Worm (Caenorhabditis elegans) whole organism, L1 larva: Measurements from ENCODE around the gene cyp-33C11.

Experiments
- C16A3.4 ChIP-seq: fragments of 150-350 bp; optimal IDR thresholded peaks from 2 replicates; lab custom pipeline; 2014; ENCODE audit warnings: missing biosample characterization, missing genetic modification characterization
- F16B12.6 ChIP-seq: fragments of 150-350 bp; optimal IDR thresholded peaks from 2 replicates; lab custom pipeline; 2014; ENCODE audit warnings: missing biosample characterization, missing genetic modification characterization
- alr-1 ChIP-seq: fragments of 200-800 bp; sonication (Bioruptor generic); optimal IDR thresholded peaks from 2 replicates; lab custom pipeline; 2018; ENCODE audit warnings: borderline replicate concordance, mild to moderate bottlenecking, missing genetic modification characterization, missing compliant biosample characterization
- ama-1 ChIP-seq: fragments of 150-350 bp; optimal IDR thresholded peaks from 2 replicates; lab custom pipeline; 2014
- blmp-1 ChIP-seq: fragments of 150-350 bp; optimal IDR thresholded peaks from 2 replicates; lab custom pipeline; 2014; ENCODE audit warnings: missing biosample characterization, missing genetic modification characterization
- ceh-63 ChIP-seq: fragments of 200-800 bp; sonication (Bioruptor generic); optimal IDR thresholded peaks from 2 replicates; lab custom pipeline; 2018; ENCODE audit warnings: mild to moderate bottlenecking, missing genetic modification characterization, missing compliant biosample characterization
- ceh-8 ChIP-seq: fragments of 200-800 bp; sonication (Bioruptor generic); optimal IDR thresholded peaks from 2 replicates; lab custom pipeline; 2018; ENCODE audit warnings: mild to moderate bottlenecking, missing genetic modification characterization, moderate library complexity, missing compliant biosample characterization
- ceh-88 ChIP-seq: fragments of 200-800 bp; sonication (Bioruptor generic); IDR thresholded peaks from 2 replicates; pipeline ENCODE4 v1.3.6; 2022; ENCODE audit warnings: missing genetic modification characterization, missing compliant biosample characterization
- ceh-90 ChIP-seq: sonication (generic microtip); optimal IDR thresholded peaks from 2 replicates; lab custom pipeline; 2016; ENCODE audit warnings: missing genetic modification characterization, missing compliant biosample characterization
- dpl-1 ChIP-seq, 3 experiments: fragments of 150-350 bp in 2 of 3; sonication (generic microtip) in 1 of 3; optimal IDR thresholded peaks; 2 replicates each; lab custom pipeline; 2014 to 2017; ENCODE audit warnings: missing biosample characterization in 3 of 3, missing genetic modification characterization in 3 of 3, missing genetic modification reagents in 3 of 3
- dsc-1 ChIP-seq: sonication (generic microtip); optimal IDR thresholded peaks from 2 replicates; lab custom pipeline; 2016; ENCODE audit warnings: mild to moderate bottlenecking, missing genetic modification characterization, missing compliant biosample characterization
- efl-1 ChIP-seq, 4 experiments: fragments of 150-350 bp; optimal IDR thresholded peaks in 3 of 4; peaks in 1 of 4; 1 replicate in 1 of 4; 2 replicates in 3 of 4; lab custom pipeline; 2014; ENCODE audit warnings: missing biosample characterization in 2 of 4, missing genetic modification characterization in 2 of 4, missing genetic modification reagents in 2 of 4
- egl-13 ChIP-seq: sonication (generic microtip); optimal IDR thresholded peaks from 2 replicates; lab custom pipeline; 2016; ENCODE audit warnings: missing genotype, missing genetic modification reagents, missing genetic modification characterization, missing compliant biosample characterization
- elt-2 ChIP-seq: sonication (generic microtip); optimal IDR thresholded peaks from 2 replicates; lab custom pipeline; 2016; ENCODE audit warnings: missing genetic modification characterization, mild to moderate bottlenecking, inconsistent platforms, missing compliant biosample characterization, missing genetic modification reagents
- elt-3 ChIP-seq, 6 experiments: fragments of 150-350 bp in 1 of 6; sonication (generic microtip); optimal IDR thresholded peaks; 2 replicates each; lab custom pipeline; 2017 to 2018; ENCODE audit warnings: missing biosample characterization in 6 of 6, missing genetic modification characterization in 6 of 6, inconsistent platforms in 1 of 6
- fos-1 ChIP-seq: fragments of 150-350 bp; optimal IDR thresholded peaks from 2 replicates; lab custom pipeline; 2014; ENCODE audit warnings: missing biosample characterization, missing genetic modification characterization
- hlh-17 ChIP-seq: fragments of 200-800 bp; sonication (Bioruptor generic); optimal IDR thresholded peaks from 2 replicates; lab custom pipeline; 2018; ENCODE audit warnings: missing genetic modification characterization, mild to moderate bottlenecking, missing compliant biosample characterization, moderate library complexity, borderline replicate concordance
- irx-1 ChIP-seq: sonication (generic microtip); optimal IDR thresholded peaks from 2 replicates; lab custom pipeline; 2016; ENCODE audit warnings: missing genetic modification characterization, missing compliant biosample characterization
- jun-1 ChIP-seq: fragments of 150-350 bp; optimal IDR thresholded peaks from 2 replicates; lab custom pipeline; 2014; ENCODE audit warnings: missing biosample characterization, missing genetic modification reagents, missing genetic modification characterization
- lin-13 ChIP-seq: fragments of 150-350 bp; optimal IDR thresholded peaks from 2 replicates; lab custom pipeline; 2014; ENCODE audit warnings: missing biosample characterization, missing genetic modification reagents, missing genetic modification characterization
- lin-14 ChIP-seq: fragments of 200-800 bp; sonication (Bioruptor generic); optimal IDR thresholded peaks from 2 replicates; lab custom pipeline; 2018; ENCODE audit warnings: mild to moderate bottlenecking, missing genetic modification characterization, moderate library complexity, missing compliant biosample characterization
- lin-15B ChIP-seq: fragments of 150-350 bp; sonication (generic microtip); optimal IDR thresholded peaks from 3 replicates; lab custom pipeline; 2014; ENCODE audit warnings: missing biosample characterization, missing genetic modification characterization
- lir-3 ChIP-seq: sonication (generic microtip); optimal IDR thresholded peaks from 2 replicates; lab custom pipeline; 2016; ENCODE audit warnings: mild to moderate bottlenecking, missing genetic modification characterization, moderate library complexity, missing compliant biosample characterization; ENCODE audit not compliant: poor library complexity
- lsy-2 ChIP-seq, 2 experiments: fragments of 150-350 bp; optimal IDR thresholded peaks; 2 replicates each; lab custom pipeline; 2014; ENCODE audit warnings: missing biosample characterization in 2 of 2, missing genetic modification characterization in 2 of 2
- mep-1 ChIP-seq: fragments of 150-350 bp; optimal IDR thresholded peaks from 2 replicates; lab custom pipeline; 2014; ENCODE audit warnings: missing biosample characterization, missing genetic modification characterization
- nhr-19 ChIP-seq: fragments of 200-800 bp; sonication (Bioruptor generic); conservative IDR thresholded peaks from 2 replicates; pipeline ENCODE4 v1.3.6; 2022; ENCODE audit warnings: missing genetic modification characterization, missing compliant biosample characterization
- nhr-20 ChIP-seq: sonication (generic microtip); optimal IDR thresholded peaks from 2 replicates; lab custom pipeline; 2016; ENCODE audit warnings: mild to moderate bottlenecking, missing genetic modification characterization, missing compliant biosample characterization
- nhr-47 ChIP-seq: sonication (generic microtip); optimal IDR thresholded peaks from 2 replicates; lab custom pipeline; 2016; ENCODE audit warnings: mild to moderate bottlenecking, missing genetic modification characterization, moderate library complexity, missing compliant biosample characterization
- nhr-71 ChIP-seq: sonication (generic microtip); optimal IDR thresholded peaks from 2 replicates; lab custom pipeline; 2016; ENCODE audit warnings: mild to moderate bottlenecking, missing genetic modification characterization, moderate library complexity, missing compliant biosample characterization
- nhr-76 ChIP-seq: sonication (generic microtip); optimal IDR thresholded peaks from 2 replicates; lab custom pipeline; 2017; ENCODE audit warnings: missing biosample characterization, missing genetic modification characterization
- nhr-84 ChIP-seq: sonication (generic microtip); optimal IDR thresholded peaks from 2 replicates; lab custom pipeline; 2017; ENCODE audit warnings: missing biosample characterization, missing genetic modification characterization
- nhr-85 ChIP-seq: sonication (generic microtip); peaks from one replicate; lab custom pipeline; 2016; ENCODE audit warnings: missing genetic modification characterization, inconsistent platforms, missing compliant biosample characterization
- nhr-90 ChIP-seq: sonication (generic microtip); optimal IDR thresholded peaks from 2 replicates; lab custom pipeline; 2016; ENCODE audit warnings: mild to moderate bottlenecking, missing genetic modification characterization, missing compliant biosample characterization; ENCODE audit not compliant: poor library complexity
- pax-3 ChIP-seq: fragments of 200-800 bp; sonication (Bioruptor generic); optimal IDR thresholded peaks from 2 replicates; lab custom pipeline; 2018; ENCODE audit warnings: mild to moderate bottlenecking, missing genetic modification characterization, moderate library complexity, missing compliant biosample characterization
- rnt-1 ChIP-seq: sonication (generic microtip); optimal IDR thresholded peaks from 2 replicates; lab custom pipeline; 2016; ENCODE audit warnings: mild to moderate bottlenecking, missing genetic modification characterization, moderate library complexity, missing compliant biosample characterization
- skn-1 ChIP-seq: fragments of 150-350 bp; optimal IDR thresholded peaks from 2 replicates; lab custom pipeline; 2014; ENCODE audit warnings: missing biosample characterization, missing genetic modification characterization
- snu-23 ChIP-seq: sonication (generic microtip); optimal IDR thresholded peaks from 2 replicates; lab custom pipeline; 2016; ENCODE audit warnings: missing genetic modification characterization, missing compliant biosample characterization
- sptf-1 ChIP-seq: fragments of 150-350 bp; optimal IDR thresholded peaks from 2 replicates; lab custom pipeline; 2014; ENCODE audit warnings: missing biosample characterization, missing genetic modification characterization
- unc-130 ChIP-seq: fragments of 150-350 bp; optimal IDR thresholded peaks from 2 replicates; lab custom pipeline; 2017; ENCODE audit warnings: missing biosample characterization, missing genetic modification characterization, inconsistent platforms
- unc-30 ChIP-seq: sonication (generic microtip); optimal IDR thresholded peaks from 2 replicates; lab custom pipeline; 2017; ENCODE audit warnings: missing biosample characterization, missing genetic modification characterization
- unc-86 ChIP-seq: sonication (generic microtip); optimal IDR thresholded peaks from 2 replicates; lab custom pipeline; 2016; ENCODE audit warnings: missing genetic modification characterization, missing compliant biosample characterization
- unc-98 ChIP-seq: fragments of 200-800 bp; sonication (Bioruptor generic); IDR thresholded peaks from 2 replicates; pipeline ENCODE4 v1.3.6; 2022; ENCODE audit warnings: missing genetic modification characterization, missing compliant biosample characterization
- vab-15 ChIP-seq: sonication (generic microtip); optimal IDR thresholded peaks from 2 replicates; lab custom pipeline; 2017; ENCODE audit warnings: missing genotype, mild to moderate bottlenecking, missing genetic modification characterization, missing compliant biosample characterization
- ztf-4 ChIP-seq: fragments of 150-350 bp; optimal IDR thresholded peaks from 2 replicates; lab custom pipeline; 2014; ENCODE audit warnings: missing biosample characterization, missing genetic modification characterization

The cyp-33C11 gene

ce11 chrV:727484-728351 is 14.9 kb upstream of the cyp-33C11 start, which contains the start of the genes icl-1 and srh-2 (continued):
- TF ChIP-seq efl-1 (optimal IDR thresholded peaks at IDR 0.05; lab: Kevin White, UChicago) (peak; percentile 40 to 49), efl-1 (GFP tag; optimal IDR thresholded peaks at IDR 0.05 in 1 of 2; lab: Kevin White, UChicago) (peak in 1 of 2 experiments; percentile 91), ceh-8 (GFP tag; lab: Kevin White, UChicago) (no peak), C16A3.4 (peak; percentile 74), unc-98 (GFP tag; lab: Robert Waterston, UW) (no peak), vab-15 (tag; lab: Kevin White, UChicago) (peak; percentile 52), ceh-88 (GFP tag; lab: Robert Waterston, UW) (peak; percentile 67), nhr-47 (tag; lab: Kevin White, UChicago) (peak; percentile 59), lir-3 (tag; lab: Kevin White, UChicago) (peak; percentile 69), nhr-84 (tag; lab: Kevin White, UChicago) (no peak), dpl-1 (GFP tag; optimal IDR thresholded peaks at IDR 0.05; lab: Kevin White, UChicago) (peak in 2 of 3 experiments; percentile 19 to 26)

- no peak for TF ChIP-seq jun-1 (tag; lab: Kevin White, UChicago)
- TF ChIP-seq lin-15B = no peak
- no peak for TF ChIP-seq nhr-76 (tag; lab: Kevin White, UChicago)
- peak; percentile 2 for TF ChIP-seq irx-1 (tag; lab: Kevin White, UChicago)
- TF ChIP-seq nhr-84 (tag; lab: Kevin White, UChicago) = peak; percentile 53
- TF ChIP-seq lin-13 (GFP tag; lab: Kevin White, UChicago) = no peak
- TF ChIP-seq unc-86 (tag; lab: Kevin White, UChicago) = no peak
- peak; percentile 21 for TF ChIP-seq ztf-4 (tag; lab: Kevin White, UChicago)
- TF ChIP-seq ceh-90 = no peak
- TF ChIP-seq ceh-63 (GFP tag; lab: Kevin White, UChicago) = no peak
- peak; percentile 7 for TF ChIP-seq nhr-19 (GFP tag; lab: Robert Waterston, UW)
- peak; percentile 7 for TF ChIP-seq nhr-20 (tag; lab: Kevin White, UChicago)
- TF ChIP-seq unc-130 (tag; lab: Kevin White, UChicago) = peak; percentile 10
- no peak for TF ChIP-seq alr-1 (tag; lab: Kevin White, UChicago)
- no peak for TF ChIP-seq blmp-1 (tag; lab: Kevin White, UChicago)
- TF ChIP-seq F16B12.6 (tag; lab: Kevin White, UChicago) = no peak
- TF ChIP-seq vab-15 (tag; lab: Kevin White, UChicago) = no peak
- TF ChIP-seq fos-1 (tag; lab: Kevin White, UChicago) = no peak
- TF ChIP-seq sptf-1 (tag; lab: Kevin White, UChicago) = no peak
- TF ChIP-seq nhr-90 = peak; percentile 17
- no peak for TF ChIP-seq hlh-17 (GFP tag; lab: Kevin White, UChicago)
- peak; percentile 31 for TF ChIP-seq lin-14
- TF ChIP-seq egl-13 (tag; lab: Kevin White, UChicago) = no peak
- peak; percentile 79 for TF ChIP-seq ama-1 (lab: Kevin White, UChicago)
- peak; percentile 22 for TF ChIP-seq pax-3 (tag; lab: Kevin White, UChicago)
- peak; percentile 50 for TF ChIP-seq nhr-71 (tag; lab: Kevin White, UChicago)
- TF ChIP-seq efl-1 (optimal IDR thresholded peaks at IDR 0.05; lab: Kevin White, UChicago) = no peak
- TF ChIP-seq efl-1 (GFP tag; optimal IDR thresholded peaks at IDR 0.05 in 1 of 2; lab: Kevin White, UChicago) = peak in 1 of 2 experiments; percentile 92
- peak; percentile 45 for TF ChIP-seq ceh-88 (GFP tag; lab: Robert Waterston, UW)
- TF ChIP-seq rnt-1 = peak; percentile 64
- no peak for TF ChIP-seq skn-1 (tag; lab: Kevin White, UChicago)
- peak; percentile 22 for TF ChIP-seq snu-23 (GFP tag; lab: Kevin White, UChicago)
- TF ChIP-seq C16A3.4 = no peak
- no peak for TF ChIP-seq mep-1
- peak; percentile 48 for TF ChIP-seq nhr-85 (tag; lab: Kevin White, UChicago)
- no peak for TF ChIP-seq dsc-1 (tag; lab: Kevin White, UChicago)
- TF ChIP-seq elt-2 (tag; lab: Kevin White, UChicago) = peak; percentile 17
- TF ChIP-seq lsy-2 (tag; optimal IDR thresholded peaks at IDR 0.05; lab: Kevin White, UChicago) = peak in 1 of 2 experiments; percentile 25
- no peak for TF ChIP-seq unc-30 (tag; lab: Kevin White, UChicago)
- TF ChIP-seq elt-3 (tag; optimal IDR thresholded peaks at IDR 0.05; lab: Kevin White, UChicago) = peak in 4 of 6 experiments; percentile 14 to 71 (median 27)
Observed at ce11 chrV:726573-727483, 14.0 kb upstream of the cyp-33C11 start.
